Worm (Caenorhabditis elegans): ENCODE measurements around the gene pmp-3.

DNA sequence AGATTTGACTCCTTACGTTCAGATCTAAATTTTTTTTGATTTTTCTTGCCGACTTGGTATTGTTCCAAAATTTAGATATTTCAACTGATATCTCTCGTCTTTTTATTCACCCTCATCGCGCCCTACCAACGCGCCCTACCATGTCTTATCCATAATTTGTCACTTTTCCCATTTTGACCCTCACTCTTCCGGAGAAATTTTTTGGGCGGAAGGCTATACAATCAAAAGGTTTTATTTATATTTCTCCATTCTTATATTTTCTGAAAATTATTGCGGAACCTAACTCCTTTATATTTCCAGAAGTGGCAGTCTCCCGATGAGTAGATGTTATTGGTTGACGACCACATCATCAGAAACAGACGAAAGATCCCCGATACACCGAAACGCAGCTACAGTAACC is 25.7 kb upstream of the pmp-3 start, which contains the start of gene hot-1:
- no peak for TF ChIP-seq gmeb-2 (tag; optimal IDR thresholded peaks at IDR 0.05)
- TF ChIP-seq lim-6 (tag; optimal IDR thresholded peaks at IDR 0.05), result no peak
- no peak for TF ChIP-seq ama-1 (optimal IDR thresholded peaks at IDR 0.05)
- TF ChIP-seq ets-4 (tag; optimal IDR thresholded peaks at IDR 0.05), result no peak
- TF ChIP-seq nhr-11 (tag; optimal IDR thresholded peaks at IDR 0.05), result no peak
- TF ChIP-seq elt-2 (tag; optimal IDR thresholded peaks at IDR 0.05), result no peak
- TF ChIP-seq elt-4 (tag; optimal IDR thresholded peaks at IDR 0.05), result no peak
- TF ChIP-seq rnt-1 (tag; optimal IDR thresholded peaks at IDR 0.05), result no peak
- TF ChIP-seq ceh-9 (tag; optimal IDR thresholded peaks at IDR 0.05), result no peak
- TF ChIP-seq zip-5 (tag; optimal IDR thresholded peaks at IDR 0.05), result no peak
- no peak for TF ChIP-seq pha-4 (tag; optimal IDR thresholded peaks at IDR 0.05)
- TF ChIP-seq syd-9 (tag; optimal IDR thresholded peaks at IDR 0.05), result no peak
- TF ChIP-seq hlh-6 (tag; optimal IDR thresholded peaks at IDR 0.05), result no peak

Measured in whole organism, late embryonic.